Fruit fly (Drosophila melanogaster) whole organism, embryonic: ENCODE results near the gene CG13386.

Source experiments
- Abd-B ChIP-seq: fragments of 200-800 bp; sonication (Bioruptor generic); optimal IDR thresholded peaks from 2 replicates; lab custom pipeline; 2018; ENCODE audit warnings: missing biosample characterization, mild to moderate bottlenecking, missing genetic modification characterization, moderate library complexity
- Aef1 ChIP-seq: fragments of 200-800 bp; sonication (Bioruptor generic); IDR thresholded peaks from 3 replicates; pipeline ENCODE4 v1.3.6; 2022; ENCODE audit warnings: missing biosample characterization, missing genetic modification characterization
- Atf3 ChIP-seq: fragments of 200-800 bp; sonication (Bioruptor generic); optimal IDR thresholded peaks from 3 replicates; lab custom pipeline; 2016; ENCODE audit warnings: missing biosample characterization, missing genetic modification characterization
- B-H2 ChIP-seq: fragments of 200-800 bp; sonication (Bioruptor generic); optimal IDR thresholded peaks from 2 replicates; lab custom pipeline; 2018; ENCODE audit warnings: missing biosample characterization, mild to moderate bottlenecking, missing genetic modification characterization
- CG12071 ChIP-seq: fragments of 200-800 bp; sonication (Bioruptor generic); optimal IDR thresholded peaks from 3 replicates; lab custom pipeline; 2018; ENCODE audit warnings: missing biosample characterization, mild to moderate bottlenecking, missing genetic modification characterization
- CG12299 ChIP-seq: fragments of 200-800 bp; sonication (Bioruptor generic); optimal IDR thresholded peaks from 2 replicates; lab custom pipeline; 2018; ENCODE audit warnings: missing biosample characterization, mild to moderate bottlenecking, missing genetic modification characterization
- CG13296 ChIP-seq: fragments of 200-800 bp; sonication (Bioruptor generic); optimal IDR thresholded peaks from 3 replicates; lab custom pipeline; 2018; ENCODE audit warnings: missing biosample characterization, mild to moderate bottlenecking, missing genetic modification characterization
- CG14667 ChIP-seq: fragments of 200-800 bp; sonication (Bioruptor generic); IDR thresholded peaks from 2 replicates; pipeline ENCODE4 v1.3.6; 2022; ENCODE audit warnings: missing biosample characterization, missing genetic modification characterization
- CG18764 ChIP-seq: fragments of 200-800 bp; sonication (Bioruptor generic); optimal IDR thresholded peaks from 3 replicates; lab custom pipeline; 2016; ENCODE audit warnings: missing biosample characterization, missing genetic modification characterization
- CG2712 ChIP-seq: fragments of 200-800 bp; optimal IDR thresholded peaks from 3 replicates; lab custom pipeline; 2019; ENCODE audit warnings: missing biosample characterization, mild to moderate bottlenecking, missing genetic modification characterization, moderate library complexity
- CG34422 ChIP-seq: fragments of 200-800 bp; sonication (Bioruptor generic); IDR thresholded peaks from 3 replicates; pipeline ENCODE4 v1.3.6; 2022; ENCODE audit warnings: missing biosample characterization, missing genetic modification characterization
- CG4328 ChIP-seq: fragments of 200-800 bp; sonication (Bioruptor generic); optimal IDR thresholded peaks from 3 replicates; lab custom pipeline; 2017; ENCODE audit warnings: missing biosample characterization, missing genetic modification reagents, missing genetic modification characterization
- CG4404 ChIP-seq: fragments of 200-800 bp; sonication (Bioruptor generic); IDR thresholded peaks from 2 replicates; pipeline ENCODE4 v1.3.6; 2022; ENCODE audit warnings: missing biosample characterization, missing genetic modification characterization
- CG4424 ChIP-seq: fragments of 200-800 bp; sonication (Bioruptor generic); optimal IDR thresholded peaks from 3 replicates; lab custom pipeline; 2016; ENCODE audit warnings: missing biosample characterization, missing genetic modification characterization
- CG4854 ChIP-seq: fragments of 200-800 bp; sonication (Bioruptor generic); optimal IDR thresholded peaks from 2 replicates; lab custom pipeline; 2016; ENCODE audit warnings: missing biosample characterization, missing genetic modification characterization, inconsistent platforms
- CG5953 ChIP-seq: fragments of 200-800 bp; sonication (Bioruptor generic); IDR thresholded peaks from 2 replicates; pipeline ENCODE4 v1.3.6; 2022; ENCODE audit warnings: missing biosample characterization, missing genetic modification characterization
- CG6683 ChIP-seq: fragments of 200-800 bp; sonication (Bioruptor generic); optimal IDR thresholded peaks from 2 replicates; lab custom pipeline; 2017; ENCODE audit warnings: missing biosample characterization, mild to moderate bottlenecking, missing genetic modification characterization, missing genetic modification reagents
- CG8281 ChIP-seq: fragments of 200-800 bp; sonication (Bioruptor generic); optimal IDR thresholded peaks from 2 replicates; lab custom pipeline; 2018; ENCODE audit warnings: missing biosample characterization, mild to moderate bottlenecking, missing genetic modification characterization, moderate library complexity
- CG8290 ChIP-seq, 3 experiments: fragments of 200-800 bp; sonication (Bioruptor generic); optimal IDR thresholded peaks; 2 replicates each; lab custom pipeline; 2016 to 2019; ENCODE audit warnings: missing biosample characterization in 3 of 3, missing genetic modification characterization in 3 of 3, mild to moderate bottlenecking in 2 of 3, moderate library complexity in 1 of 3
- CG8359 ChIP-seq: fragments of 200-800 bp; sonication (Bioruptor generic); optimal IDR thresholded peaks from 2 replicates; lab custom pipeline; 2017; ENCODE audit warnings: missing biosample characterization, mild to moderate bottlenecking, missing genetic modification characterization, borderline replicate concordance
- CG8944 ChIP-seq: fragments of 200-800 bp; sonication (Bioruptor generic); optimal IDR thresholded peaks from 3 replicates; lab custom pipeline; 2016; ENCODE audit warnings: missing biosample characterization, missing genetic modification characterization
- CG9437 ChIP-seq: fragments of 200-800 bp; sonication (Bioruptor generic); optimal IDR thresholded peaks from 2 replicates; lab custom pipeline; 2018; ENCODE audit warnings: missing biosample characterization, mild to moderate bottlenecking, missing genetic modification characterization
- CG9609 ChIP-seq: fragments of 200-800 bp; sonication (Bioruptor generic); optimal IDR thresholded peaks from 3 replicates; lab custom pipeline; 2016; ENCODE audit warnings: missing biosample characterization, missing genetic modification characterization
- CG9932 ChIP-seq: fragments of 200-800 bp; sonication (Bioruptor generic); IDR thresholded peaks from 2 replicates; pipeline ENCODE4 v1.3.6; 2022; ENCODE audit warnings: missing biosample characterization, missing genetic modification characterization
- Drgx ChIP-seq: fragments of 200-800 bp; sonication (Bioruptor generic); IDR thresholded peaks from 2 replicates; pipeline ENCODE4 v1.3.6; 2022; ENCODE audit warnings: missing biosample characterization, missing genetic modification characterization
- E2f2 ChIP-seq: fragments of 200-800 bp; sonication (Bioruptor generic); IDR thresholded peaks from 2 replicates; pipeline ENCODE4 v1.3.6; 2022; ENCODE audit warnings: missing biosample characterization, missing genetic modification characterization
- Gsc ChIP-seq: fragments of 200-800 bp; sonication (Bioruptor generic); IDR thresholded peaks from 2 replicates; pipeline ENCODE4 v1.3.6; 2022; ENCODE audit warnings: missing biosample characterization, missing genetic modification characterization
- Hr3 ChIP-seq: fragments of 200-800 bp; sonication (Bioruptor generic); optimal IDR thresholded peaks from 3 replicates; lab custom pipeline; 2016; ENCODE audit warnings: missing biosample characterization, missing genetic modification characterization
- Max ChIP-seq: fragments of 200-800 bp; sonication (Bioruptor generic); optimal IDR thresholded peaks from 2 replicates; lab custom pipeline; 2016; ENCODE audit warnings: missing biosample characterization, mild to moderate bottlenecking, missing genetic modification characterization
- Rx ChIP-seq: fragments of 200-800 bp; sonication (Bioruptor generic); IDR thresholded peaks from 2 replicates; pipeline ENCODE4 v1.3.6; 2022; ENCODE audit warnings: missing biosample characterization, missing genetic modification characterization
- Usf ChIP-seq: fragments of 200-800 bp; sonication (Bioruptor generic); optimal IDR thresholded peaks from 2 replicates; lab custom pipeline; 2017; ENCODE audit warnings: missing genotype, missing biosample characterization, missing genetic modification characterization
- Xrp1 ChIP-seq: fragments of 200-800 bp; sonication (Bioruptor generic); IDR thresholded peaks from 2 replicates; pipeline ENCODE4 v1.3.6; 2022; ENCODE audit warnings: missing biosample characterization, missing genetic modification characterization
- ato ChIP-seq: fragments of 200-800 bp; sonication (Bioruptor generic); IDR thresholded peaks from 2 replicates; pipeline ENCODE4 v1.3.6; 2022; ENCODE audit warnings: missing biosample characterization, missing genetic modification characterization; ENCODE audit not compliant: partially characterized antibody
- br ChIP-seq: fragments of >200 bp; optimal IDR thresholded peaks from 2 replicates; lab custom pipeline; 2017
- bsh ChIP-seq, 2 experiments: fragments of 200-800 bp; sonication (Bioruptor generic); optimal IDR thresholded peaks; 2 replicates each; lab custom pipeline; 2017 to 2018; ENCODE audit warnings: mild to moderate bottlenecking in 2 of 2, missing biosample characterization in 2 of 2, missing genetic modification characterization in 2 of 2, moderate library complexity in 1 of 2
- cato ChIP-seq: fragments of 200-800 bp; sonication (Bioruptor generic); optimal IDR thresholded peaks from 2 replicates; lab custom pipeline; 2016; ENCODE audit warnings: missing biosample characterization, missing genetic modification characterization, borderline replicate concordance
- emc ChIP-seq: fragments of 200-800 bp; sonication (Bioruptor generic); optimal IDR thresholded peaks from 2 replicates; lab custom pipeline; 2016; ENCODE audit warnings: missing biosample characterization, missing genetic modification characterization
- eyg ChIP-seq: fragments of 200-800 bp; sonication (Bioruptor generic); optimal IDR thresholded peaks from 3 replicates; lab custom pipeline; 2016; ENCODE audit warnings: missing biosample characterization, missing genetic modification characterization
- fd96Cb ChIP-seq: fragments of 200-800 bp; sonication (Bioruptor generic); optimal IDR thresholded peaks from 2 replicates; lab custom pipeline; 2018; ENCODE audit warnings: missing biosample characterization, mild to moderate bottlenecking, missing genetic modification characterization, moderate library complexity
- fru ChIP-seq: fragments of >200 bp; optimal IDR thresholded peaks from 2 replicates; lab custom pipeline; 2017
- gfzf ChIP-seq: fragments of 200-800 bp; sonication (Bioruptor generic); optimal IDR thresholded peaks from 2 replicates; lab custom pipeline; 2016; ENCODE audit warnings: missing biosample characterization, mild to moderate bottlenecking, missing genetic modification characterization, moderate library complexity
- gt ChIP-seq: fragments of 200-800 bp; sonication (Bioruptor generic); IDR thresholded peaks from 2 replicates; pipeline ENCODE4 v1.3.6; 2022; ENCODE audit warnings: missing biosample characterization, missing genetic modification characterization
- mld ChIP-seq: fragments of 200-800 bp; sonication (Bioruptor generic); IDR thresholded peaks from 3 replicates; pipeline ENCODE4 v1.3.6; 2022; ENCODE audit warnings: missing biosample characterization, missing genetic modification characterization; ENCODE audit not compliant: partially characterized antibody
- psq ChIP-seq: fragments of 200-800 bp; sonication (Bioruptor generic); optimal IDR thresholded peaks from 2 replicates; lab custom pipeline; 2017; ENCODE audit warnings: missing biosample characterization, missing genetic modification characterization
- ranshi ChIP-seq: fragments of 200-800 bp; sonication (Bioruptor generic); IDR thresholded peaks from 2 replicates; pipeline ENCODE4 v1.3.6; 2022; ENCODE audit warnings: missing biosample characterization, missing genetic modification characterization
- run ChIP-seq: fragments of 200-800 bp; sonication (Bioruptor generic); optimal IDR thresholded peaks from 3 replicates; lab custom pipeline; 2018; ENCODE audit warnings: missing biosample characterization, mild to moderate bottlenecking, missing genetic modification characterization
- scrt ChIP-seq: fragments of 200-800 bp; sonication (Bioruptor generic); optimal IDR thresholded peaks from 2 replicates; lab custom pipeline; 2018; ENCODE audit warnings: missing biosample characterization, mild to moderate bottlenecking, missing genetic modification characterization, moderate library complexity
- slou ChIP-seq: fragments of 200-800 bp; sonication (Bioruptor generic); optimal IDR thresholded peaks from 3 replicates; lab custom pipeline; 2016; ENCODE audit warnings: missing biosample characterization, missing genetic modification characterization
- trem ChIP-seq: fragments of 200-800 bp; optimal IDR thresholded peaks from 3 replicates; lab custom pipeline; 2019; ENCODE audit warnings: missing biosample characterization, mild to moderate bottlenecking, missing genetic modification characterization, moderate library complexity

CG13386 gene

dm6 chr2L:8364006-8364956, 34.5 kb upstream of the CG13386 start, which contains the start of the genes RpS13 and CSN8 (continued):
- TF ChIP-seq CG9932 (GFP tag; lab: Robert Waterston, UW) (no peak), trem (tag; lab: Kevin White, UChicago) (peak; percentile 87), CG9609 (GFP tag; lab: Kevin White, UChicago) (no peak), B-H2 (GFP tag; lab: Kevin White, UChicago) (peak; percentile 14), cato (GFP tag; lab: Kevin White, UChicago) (no peak), Abd-B (GFP tag; lab: Kevin White, UChicago) (no peak), CG34422 (GFP tag; lab: Robert Waterston, UW) (peak; percentile 62; the same call in 1 of the 3 replicates), Atf3 (no peak), eyg (GFP tag; lab: Kevin White, UChicago) (no peak), Rx (GFP tag; lab: Robert Waterston, UW) (no peak), CG4328 (no peak), Max (GFP tag; lab: Kevin White, UChicago) (no peak), CG4854 (no peak), Hr3 (no peak), CG4424 (no peak), CG13296 (peak; percentile 38), gt (GFP tag; lab: Robert Waterston, UW) (no peak), slou (GFP tag; lab: Kevin White, UChicago) (no peak), CG14667 (GFP tag; lab: Robert Waterston, UW) (no peak), scrt (GFP tag; lab: Kevin White, UChicago) (peak; percentile 10), CG12071 (GFP tag; lab: Kevin White, UChicago) (no peak), fru (lab: Kevin White, UChicago) (no peak), Gsc (GFP tag; lab: Robert Waterston, UW) (no peak), psq (GFP tag; lab: Kevin White, UChicago) (no peak), Usf (GFP tag; lab: Kevin White, UChicago) (no peak), mld (GFP tag; lab: Robert Waterston, UW) (peak; percentile 75; the same call in 2 of the 3 replicates), CG8359 (GFP tag; lab: Kevin White, UChicago) (peak; percentile 27), CG8290 (GFP tag; optimal IDR thresholded peaks at IDR 0.05; lab: Kevin White, UChicago) (no peak), CG8290 (tag; optimal IDR thresholded peaks at IDR 0.05; lab: Kevin White, UChicago) (peak in 1 of 2 experiments; percentile 36), CG4404 (GFP tag; lab: Robert Waterston, UW) (no peak), CG12299 (tag; lab: Kevin White, UChicago) (peak; percentile 56), CG18764 (no peak), CG5953 (GFP tag; lab: Robert Waterston, UW) (no peak), CG8944 (GFP tag; lab: Kevin White, UChicago) (no peak), CG6683 (GFP tag; lab: Kevin White, UChicago) (no peak), bsh (GFP tag; optimal IDR thresholded peaks at IDR 0.05; lab: Kevin White, UChicago) (peak in 1 of 2 experiments; percentile 7), gfzf (peak; percentile 85), br (lab: Kevin White, UChicago) (no peak), E2f2 (GFP tag; lab: Robert Waterston, UW) (peak; percentile 39), ato (GFP tag; lab: Robert Waterston, UW) (peak; percentile 75), ranshi (no peak), CG9437 (GFP tag; lab: Kevin White, UChicago) (no peak), Xrp1 (GFP tag; lab: Robert Waterston, UW) (no peak), Drgx (GFP tag; lab: Robert Waterston, UW) (peak; percentile 16; the same call in 1 of the 2 replicates), fd96Cb (tag; lab: Kevin White, UChicago) (no peak), run (tag; lab: Kevin White, UChicago) (no peak), CG8281 (tag; lab: Kevin White, UChicago) (no peak), emc (GFP tag; lab: Kevin White, UChicago) (no peak), CG2712 (tag; lab: Kevin White, UChicago) (peak; percentile 33), Aef1 (GFP tag; lab: Robert Waterston, UW) (no peak)
